Fruit fly (Drosophila melanogaster): ENCODE measurements around the gene CG12531.

DNA sequence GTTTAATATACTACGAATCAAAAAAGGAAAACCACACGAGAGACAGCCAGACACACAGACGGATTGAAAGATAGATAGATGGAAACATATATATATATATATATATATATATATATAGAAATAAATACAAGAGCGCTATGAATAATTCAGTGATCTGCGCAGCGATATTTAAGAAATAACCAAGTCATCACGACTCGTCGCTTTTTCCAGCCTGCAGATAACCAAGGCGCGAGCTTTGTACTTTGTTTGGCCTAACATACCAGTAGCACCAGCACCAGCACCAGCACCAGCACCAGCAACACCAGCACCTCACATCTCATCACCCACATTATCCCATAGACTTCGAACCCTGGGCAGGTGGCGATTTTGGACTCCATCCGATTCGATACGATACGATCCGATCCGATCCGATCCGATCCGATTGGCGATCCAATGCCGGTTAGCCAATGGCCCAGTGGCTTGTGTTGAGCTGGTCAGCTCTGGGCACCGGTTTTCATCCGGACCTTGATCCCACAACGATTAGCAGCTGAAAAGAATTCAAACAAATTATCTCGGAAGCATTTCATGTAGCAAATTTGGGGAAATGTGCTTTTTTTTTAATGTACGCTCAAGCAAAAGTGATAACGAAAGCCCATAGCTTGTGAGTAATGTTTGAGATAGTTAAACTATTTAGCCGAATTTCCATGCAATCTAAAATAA lies 36.1 kb downstream of the CG12531 start:
- TF ChIP-seq h (optimal IDR thresholded peaks at IDR 0.05) (no peak), psq (optimal IDR thresholded peaks at IDR 0.05) (no peak)

Measured in Kc167 (cell line).